Worm (Caenorhabditis elegans) whole organism, midembryonic: ENCODE results near the gene C05G5.7.

Source experiments
- T22C8.4 ChIP-seq: fragments of 200-800 bp; sonication (Bioruptor generic); IDR thresholded peaks from 2 replicates; pipeline ENCODE4 v1.3.6; 2022; ENCODE audit warnings: missing genetic modification characterization, missing compliant biosample characterization
- cog-1 ChIP-seq: sonication (generic microtip); optimal IDR thresholded peaks from 2 replicates; lab custom pipeline; 2016; ENCODE audit warnings: missing genetic modification characterization, missing compliant biosample characterization
- ref-1 ChIP-seq: fragments of 200-800 bp; sonication (Bioruptor generic); conservative IDR thresholded peaks from 2 replicates; pipeline ENCODE4 v1.3.6; 2022; ENCODE audit warnings: missing genetic modification reagents, missing genetic modification characterization, missing compliant biosample characterization
- ztf-29 ChIP-seq: fragments of 200-800 bp; sonication (Bioruptor generic); IDR thresholded peaks from 2 replicates; pipeline ENCODE4 v1.3.6; 2022; ENCODE audit warnings: missing genetic modification reagents, missing genetic modification characterization, missing compliant biosample characterization

ce11 chrX:14715459-14715858, 28.1 kb downstream of the C05G5.7 start:
- no peak for TF ChIP-seq ztf-29 (GFP tag; lab: Robert Waterston, UW)
- TF ChIP-seq T22C8.4 (GFP tag; lab: Robert Waterston, UW), result no peak
- no peak for TF ChIP-seq ref-1 (GFP tag; lab: Robert Waterston, UW)
- TF ChIP-seq cog-1, result no peak
